Worm (Caenorhabditis elegans) whole organism, young adult: Measurements from ENCODE around the gene cpar-1.

Experiments
- F10E7.11 ChIP-seq: sonication (generic microtip); optimal IDR thresholded peaks from 2 replicates; lab custom pipeline; 2017; ENCODE audit warnings: mild to moderate bottlenecking, missing genetic modification characterization, moderate library complexity, missing compliant biosample characterization
- F22D6.2 ChIP-seq: sonication (generic microtip); optimal IDR thresholded peaks from 2 replicates; lab custom pipeline; 2016; ENCODE audit warnings: mild to moderate bottlenecking, missing genetic modification characterization, missing compliant biosample characterization
- F23B12.7 ChIP-seq: sonication (generic microtip); optimal IDR thresholded peaks from 2 replicates; lab custom pipeline; 2017; ENCODE audit warnings: missing genetic modification characterization, mild to moderate bottlenecking, missing compliant biosample characterization, antibody characterized with exemption, moderate library complexity; ENCODE audit not compliant: insufficient read depth
- F52B5.7 ChIP-seq: sonication (generic microtip); optimal IDR thresholded peaks from 2 replicates; lab custom pipeline; 2016; ENCODE audit warnings: mild to moderate bottlenecking, missing genetic modification characterization, missing compliant biosample characterization
- F57A8.1 ChIP-seq: fragments of 200-800 bp; sonication (Bioruptor generic); optimal IDR thresholded peaks from 2 replicates; lab custom pipeline; 2018; ENCODE audit warnings: mild to moderate bottlenecking, missing genetic modification characterization, moderate library complexity, missing compliant biosample characterization
- Y67H2A.10 ChIP-seq: fragments of 200-800 bp; sonication (Bioruptor generic); conservative IDR thresholded peaks from 2 replicates; pipeline ENCODE4 v1.3.6; 2022; ENCODE audit warnings: missing genetic modification reagents, missing genetic modification characterization, missing compliant biosample characterization
- aptf-3 ChIP-seq: fragments of 200-800 bp; sonication (Bioruptor generic); IDR thresholded peaks from 2 replicates; pipeline ENCODE4 v1.3.6; 2022; ENCODE audit warnings: missing genetic modification characterization, missing compliant biosample characterization
- attf-6 ChIP-seq: fragments of 200-800 bp; sonication (Bioruptor generic); IDR thresholded peaks from 2 replicates; pipeline ENCODE4 v1.3.6; 2022; ENCODE audit warnings: missing genetic modification reagents, missing genetic modification characterization, missing compliant biosample characterization
- bed-2 ChIP-seq: fragments of 200-800 bp; sonication (Bioruptor generic); IDR thresholded peaks from 2 replicates; pipeline ENCODE4 v1.3.6; 2022; ENCODE audit warnings: missing genetic modification reagents, missing genetic modification characterization, missing compliant biosample characterization
- ceh-100 ChIP-seq: fragments of 200-800 bp; sonication (Bioruptor generic); IDR thresholded peaks from 2 replicates; pipeline ENCODE4 v1.3.6; 2022; ENCODE audit warnings: missing genetic modification reagents, missing genetic modification characterization, missing compliant biosample characterization
- ceh-27 ChIP-seq: fragments of 200-800 bp; sonication (Bioruptor generic); optimal IDR thresholded peaks from 2 replicates; lab custom pipeline; 2018; ENCODE audit warnings: mild to moderate bottlenecking, missing genetic modification characterization, moderate library complexity, missing compliant biosample characterization
- die-1 ChIP-seq: sonication (generic microtip); optimal IDR thresholded peaks from 2 replicates; lab custom pipeline; 2016; ENCODE audit warnings: missing genotype, mild to moderate bottlenecking, missing genetic modification characterization, missing compliant biosample characterization
- egl-18 ChIP-seq: fragments of 200-800 bp; sonication (Bioruptor generic); IDR thresholded peaks from 2 replicates; pipeline ENCODE4 v1.3.6; 2022; ENCODE audit warnings: missing genetic modification reagents, missing genetic modification characterization, missing compliant biosample characterization
- hmg-1.2 ChIP-seq: fragments of 200-800 bp; sonication (Bioruptor generic); IDR thresholded peaks from 2 replicates; pipeline ENCODE4 v1.3.6; 2022; ENCODE audit warnings: missing genetic modification reagents, missing genetic modification characterization, missing compliant biosample characterization
- hmg-20 ChIP-seq: fragments of 200-800 bp; sonication (Bioruptor generic); IDR thresholded peaks from 2 replicates; pipeline ENCODE4 v1.3.6; 2022; ENCODE audit warnings: missing genetic modification reagents, missing genetic modification characterization, missing compliant biosample characterization
- hsf-1 ChIP-seq: fragments of 200-800 bp; sonication (Bioruptor generic); IDR thresholded peaks from 2 replicates; pipeline ENCODE4 v1.3.6; 2022; ENCODE audit warnings: missing genetic modification reagents, missing genetic modification characterization, missing compliant biosample characterization
- let-526 ChIP-seq: fragments of 200-800 bp; sonication (Bioruptor generic); IDR thresholded peaks from 2 replicates; pipeline ENCODE4 v1.3.6; 2022; ENCODE audit warnings: missing genetic modification reagents, missing genetic modification characterization, missing compliant biosample characterization
- let-607 ChIP-seq, 2 experiments: fragments of 200-800 bp in 1 of 2; sonication (Bioruptor generic) in 1 of 2; sonication (generic microtip) in 1 of 2; optimal IDR thresholded peaks; 2 replicates each; lab custom pipeline; 2016 to 2018; ENCODE audit warnings: mild to moderate bottlenecking in 2 of 2, missing compliant biosample characterization in 2 of 2, missing genetic modification characterization in 2 of 2, moderate library complexity in 2 of 2, missing genotype in 1 of 2
- lin-26 ChIP-seq: fragments of 200-800 bp; sonication (Bioruptor generic); IDR thresholded peaks from 2 replicates; pipeline ENCODE4 v1.3.6; 2022; ENCODE audit warnings: missing genetic modification reagents, missing genetic modification characterization, missing compliant biosample characterization
- lin-40 ChIP-seq: sonication (generic microtip); optimal IDR thresholded peaks from 2 replicates; lab custom pipeline; 2016; ENCODE audit warnings: missing genetic modification characterization, mild to moderate bottlenecking, missing compliant biosample characterization, missing genotype, missing genetic modification reagents
- lin-54 ChIP-seq: fragments of 200-800 bp; sonication (Bioruptor generic); optimal IDR thresholded peaks from 2 replicates; lab custom pipeline; 2018; ENCODE audit warnings: mild to moderate bottlenecking, missing genetic modification characterization, missing compliant biosample characterization
- lir-1 ChIP-seq: fragments of 200-800 bp; sonication (Bioruptor generic); conservative IDR thresholded peaks from 2 replicates; pipeline ENCODE4 v1.3.6; 2022; ENCODE audit warnings: missing genetic modification reagents, missing genetic modification characterization, missing compliant biosample characterization
- madf-3 ChIP-seq: fragments of 200-800 bp; sonication (Bioruptor generic); IDR thresholded peaks from 2 replicates; pipeline ENCODE4 v1.3.6; 2022; ENCODE audit warnings: missing genetic modification reagents, missing genetic modification characterization, missing compliant biosample characterization
- mcd-1 ChIP-seq: fragments of 200-800 bp; sonication (Bioruptor generic); IDR thresholded peaks from 2 replicates; pipeline ENCODE4 v1.3.6; 2022; ENCODE audit warnings: missing genetic modification reagents, missing genetic modification characterization, missing compliant biosample characterization
- mel-28 ChIP-seq: sonication (generic microtip); optimal IDR thresholded peaks from 2 replicates; lab custom pipeline; 2016; ENCODE audit warnings: borderline replicate concordance, mild to moderate bottlenecking, missing genetic modification characterization, missing compliant biosample characterization
- mxl-1 ChIP-seq: sonication (generic microtip); optimal IDR thresholded peaks from 2 replicates; lab custom pipeline; 2016; ENCODE audit warnings: missing genetic modification characterization, missing compliant biosample characterization
- nfya-1 ChIP-seq: sonication (generic microtip); optimal IDR thresholded peaks from 2 replicates; lab custom pipeline; 2017; ENCODE audit warnings: antibody characterized with exemption, missing compliant biosample characterization, missing genetic modification characterization, borderline replicate concordance; ENCODE audit not compliant: insufficient read depth
- nfya-2 ChIP-seq: fragments of 200-800 bp; sonication (Bioruptor generic); IDR thresholded peaks from 2 replicates; pipeline ENCODE4 v1.3.6; 2022; ENCODE audit warnings: missing genetic modification reagents, missing genetic modification characterization, missing compliant biosample characterization
- nhr-80 ChIP-seq: sonication (generic microtip); optimal IDR thresholded peaks from 2 replicates; lab custom pipeline; 2016; ENCODE audit warnings: missing genetic modification characterization, missing compliant biosample characterization
- nhr-90 ChIP-seq: sonication (generic microtip); optimal IDR thresholded peaks from 2 replicates; lab custom pipeline; 2016; ENCODE audit warnings: missing genotype, mild to moderate bottlenecking, missing genetic modification characterization, missing compliant biosample characterization
- sdz-38 ChIP-seq: sonication (generic microtip); optimal IDR thresholded peaks from 2 replicates; lab custom pipeline; 2016; ENCODE audit warnings: missing genotype, missing genetic modification characterization, missing compliant biosample characterization
- snpc-1.1 ChIP-seq: sonication (generic microtip); optimal IDR thresholded peaks from 2 replicates; lab custom pipeline; 2017; ENCODE audit warnings: missing genetic modification characterization, mild to moderate bottlenecking, missing compliant biosample characterization, antibody characterized with exemption, moderate library complexity, missing genotype, missing genetic modification reagents; ENCODE audit not compliant: insufficient read depth
- somi-1 ChIP-seq: fragments of 200-800 bp; sonication (Bioruptor generic); optimal IDR thresholded peaks from 2 replicates; lab custom pipeline; 2018; ENCODE audit warnings: mild to moderate bottlenecking, missing genetic modification characterization, missing compliant biosample characterization
- zim-3 ChIP-seq: sonication (generic microtip); optimal IDR thresholded peaks from 2 replicates; lab custom pipeline; 2017; ENCODE audit warnings: mild to moderate bottlenecking, missing genetic modification characterization, moderate library complexity, missing compliant biosample characterization
- ztf-22 ChIP-seq: fragments of 200-800 bp; sonication (Bioruptor generic); optimal IDR thresholded peaks from 2 replicates; lab custom pipeline; 2018; ENCODE audit warnings: mild to moderate bottlenecking, missing genetic modification characterization, moderate library complexity, missing compliant biosample characterization
- ztf-3 ChIP-seq: fragments of 200-800 bp; sonication (Bioruptor generic); optimal IDR thresholded peaks from 2 replicates; lab custom pipeline; 2018; ENCODE audit warnings: mild to moderate bottlenecking, missing genetic modification characterization, missing compliant biosample characterization

Gene cpar-1

ce11 chrIII:9455980-9456658 lies 22.3 kb downstream of the cpar-1 start, which contains the start of the genes rheb-1 and spk-1 (continued):
- TF ChIP-seq hsf-1 (peak; percentile 59; the same call in 1 of the 2 replicates), Y67H2A.10 (GFP tag; lab: Robert Waterston, UW) (peak; percentile 87), lin-26 (peak; percentile 60; the same call in 1 of the 2 replicates), nfya-1 (no peak), F57A8.1 (GFP tag; lab: Kevin White, UChicago) (no peak), hmg-1.2 (peak; percentile 94), F52B5.7 (tag; lab: Kevin White, UChicago) (peak; percentile 38), let-607 (tag; optimal IDR thresholded peaks at IDR 0.05; lab: Kevin White, UChicago) (peak; percentile 81 to 84), mxl-1 (tag; lab: Kevin White, UChicago) (no peak), nfya-2 (GFP tag; lab: Robert Waterston, UW) (no peak), F22D6.2 (tag; lab: Kevin White, UChicago) (peak; percentile 13), F23B12.7 (tag; lab: Kevin White, UChicago) (peak; percentile 82), madf-3 (peak; percentile 81; the same call in 1 of the 2 replicates), die-1 (tag; lab: Kevin White, UChicago) (no peak), ztf-22 (peak; percentile 87), attf-6 (GFP tag; lab: Robert Waterston, UW) (peak; percentile 22; the same call in 1 of the 2 replicates), F10E7.11 (tag; lab: Kevin White, UChicago) (no peak), ceh-27 (GFP tag; lab: Kevin White, UChicago) (peak; percentile 86), lir-1 (GFP tag; lab: Robert Waterston, UW) (peak; percentile 66; the same call in 1 of the 2 replicates), mel-28 (tag; lab: Kevin White, UChicago) (no peak), nhr-80 (tag; lab: Kevin White, UChicago) (peak; percentile 94), lin-54 (GFP tag; lab: Kevin White, UChicago) (peak; percentile 84), ceh-100 (GFP tag; lab: Robert Waterston, UW) (peak; percentile 54; the same call in 1 of the 2 replicates), sdz-38 (no peak), aptf-3 (no peak), nhr-90 (tag; lab: Kevin White, UChicago) (peak; percentile 56), egl-18 (GFP tag; lab: Robert Waterston, UW) (no peak), ztf-3 (no peak), lin-40 (tag; lab: Kevin White, UChicago) (peak; percentile 87), mcd-1 (GFP tag; lab: Robert Waterston, UW) (peak; percentile 89), zim-3 (tag; lab: Kevin White, UChicago) (no peak), snpc-1.1 (no peak), bed-2 (no peak), somi-1 (GFP tag; lab: Kevin White, UChicago) (peak; percentile 76), hmg-20 (no peak), let-526 (GFP tag; lab: Robert Waterston, UW) (peak; percentile 48; the same call in 1 of the 2 replicates)
